Worm (Caenorhabditis elegans): Measurements from ENCODE around the gene ttr-57.

ce11 chrV:20638344-20638743, 33.4 kb downstream of the ttr-57 start, which contains the start of gene Y44A6B.3:
- TF ChIP-seq hmbx-1 (tag; optimal IDR thresholded peaks at IDR 0.05) (no peak), ama-1 (optimal IDR thresholded peaks at IDR 0.05) (no peak), ceh-36 (tag; optimal IDR thresholded peaks at IDR 0.05) (no peak), pes-1 (GFP tag; IDR thresholded peaks at IDR 0.05) (no peak), F13C5.2 (tag; optimal IDR thresholded peaks at IDR 0.05) (no peak), hmg-4 (GFP tag; optimal IDR thresholded peaks at IDR 0.05) (no peak)

Measured in whole organism, early embryonic.